Worm (Caenorhabditis elegans) whole organism, L2 larva: ENCODE data around the gene puf-6.
"Not testable (repeated sequence)": the region's sequence is repeated elsewhere in the genome, so short reads cannot be mapped to it uniquely, and the experiment has no call there.

Source experiments
- C34F6.9 ChIP-seq: fragments of 150-350 bp; optimal IDR thresholded peaks from 2 replicates; lab custom pipeline; 2014; ENCODE audit warnings: missing biosample characterization, missing genetic modification characterization
- F13H6.1 ChIP-seq: sonication (generic microtip); optimal IDR thresholded peaks from 2 replicates; lab custom pipeline; 2016; ENCODE audit warnings: missing genetic modification characterization, missing compliant biosample characterization
- Y55F3AM.14 ChIP-seq: fragments of 200-800 bp; sonication (Bioruptor generic); optimal IDR thresholded peaks from 2 replicates; lab custom pipeline; 2018; ENCODE audit warnings: mild to moderate bottlenecking, missing genetic modification characterization, missing compliant biosample characterization
- ZK546.5 ChIP-seq: sonication (generic microtip); optimal IDR thresholded peaks from 2 replicates; lab custom pipeline; 2017; ENCODE audit warnings: missing biosample characterization, missing genetic modification characterization
- alr-1 ChIP-seq: fragments of 150-350 bp; optimal IDR thresholded peaks from 2 replicates; lab custom pipeline; 2014; ENCODE audit warnings: missing biosample characterization, missing genetic modification characterization
- ama-1 ChIP-seq: fragments of 150-350 bp; optimal IDR thresholded peaks from 2 replicates; lab custom pipeline; 2018; ENCODE audit warnings: inconsistent platforms
- blmp-1 ChIP-seq: sonication (generic microtip); optimal IDR thresholded peaks from 2 replicates; lab custom pipeline; 2017; ENCODE audit warnings: missing genetic modification characterization, mild to moderate bottlenecking, missing compliant biosample characterization, antibody characterized with exemption, moderate library complexity; ENCODE audit not compliant: insufficient read depth
- ceh-16 ChIP-seq: fragments of 150-350 bp; optimal IDR thresholded peaks from 2 replicates; lab custom pipeline; 2014; ENCODE audit warnings: missing biosample characterization, missing genetic modification characterization
- crh-2 ChIP-seq: sonication (generic microtip); optimal IDR thresholded peaks from 2 replicates; lab custom pipeline; 2017; ENCODE audit warnings: missing biosample characterization, missing genetic modification characterization
- dmd-4 ChIP-seq: sonication (generic microtip); optimal IDR thresholded peaks from 2 replicates; lab custom pipeline; 2017; ENCODE audit warnings: missing biosample characterization, missing genetic modification characterization
- egl-27 ChIP-seq: sonication (generic microtip); optimal IDR thresholded peaks from 3 replicates; lab custom pipeline; 2017; ENCODE audit warnings: missing biosample characterization, missing genetic modification reagents, missing genetic modification characterization
- elt-1 ChIP-seq: fragments of 150-350 bp; optimal IDR thresholded peaks from 2 replicates; lab custom pipeline; 2014; ENCODE audit warnings: missing biosample characterization, missing genetic modification characterization
- elt-3 ChIP-seq: sonication (generic microtip); optimal IDR thresholded peaks from 2 replicates; lab custom pipeline; 2017; ENCODE audit warnings: missing biosample characterization, missing genetic modification characterization
- gmeb-1 ChIP-seq: fragments of 150-350 bp; optimal IDR thresholded peaks from 2 replicates; lab custom pipeline; 2014; ENCODE audit warnings: missing biosample characterization, missing genetic modification characterization
- lin-11 ChIP-seq: fragments of 150-350 bp; sonication (generic microtip); optimal IDR thresholded peaks from 2 replicates; lab custom pipeline; 2014; ENCODE audit warnings: missing biosample characterization, missing genetic modification characterization, inconsistent platforms, mixed read lengths
- lsy-2 ChIP-seq, 2 experiments: fragments of 150-350 bp in 1 of 2; sonication (generic microtip) in 1 of 2; optimal IDR thresholded peaks; 2 replicates each; lab custom pipeline; 2014 to 2017; ENCODE audit warnings: missing biosample characterization in 2 of 2, missing genetic modification characterization in 2 of 2
- mbf-1 ChIP-seq: sonication (generic microtip); optimal IDR thresholded peaks from 2 replicates; lab custom pipeline; 2017; ENCODE audit warnings: missing biosample characterization, missing genetic modification characterization
- mdl-1 ChIP-seq, 2 experiments: fragments of 150-350 bp in 1 of 2; sonication (generic microtip) in 1 of 2; optimal IDR thresholded peaks; 2 replicates each; lab custom pipeline; 2017; ENCODE audit warnings: missing biosample characterization in 2 of 2, missing genetic modification characterization in 2 of 2
- nhr-11 ChIP-seq: fragments of 150-350 bp; optimal IDR thresholded peaks from 2 replicates; lab custom pipeline; 2014; ENCODE audit warnings: missing biosample characterization, missing genetic modification characterization
- nhr-129 ChIP-seq: fragments of 150-350 bp; optimal IDR thresholded peaks from 2 replicates; lab custom pipeline; 2014; ENCODE audit warnings: missing biosample characterization, missing genetic modification characterization
- nhr-21 ChIP-seq: fragments of 150-350 bp; optimal IDR thresholded peaks from 2 replicates; lab custom pipeline; 2014; ENCODE audit warnings: missing biosample characterization, missing genetic modification characterization
- nhr-237 ChIP-seq: fragments of 150-350 bp; optimal IDR thresholded peaks from 2 replicates; lab custom pipeline; 2014; ENCODE audit warnings: missing biosample characterization, missing genetic modification characterization
- nhr-25 ChIP-seq: fragments of 150-350 bp; sonication (generic microtip); optimal IDR thresholded peaks from 3 replicates; lab custom pipeline; 2014; ENCODE audit warnings: missing biosample characterization, missing genetic modification characterization
- nhr-6 ChIP-seq: fragments of 150-350 bp; optimal IDR thresholded peaks from 2 replicates; lab custom pipeline; 2014; ENCODE audit warnings: missing biosample characterization, missing genetic modification characterization
- nhr-77 ChIP-seq: fragments of 150-350 bp; optimal IDR thresholded peaks from 2 replicates; lab custom pipeline; 2014; ENCODE audit warnings: missing biosample characterization, missing genetic modification characterization
- skn-1 ChIP-seq: sonication (generic microtip); optimal IDR thresholded peaks from 2 replicates; lab custom pipeline; 2017; ENCODE audit warnings: missing biosample characterization, missing genetic modification characterization
- sma-3 ChIP-seq: sonication (generic microtip); optimal IDR thresholded peaks from 2 replicates; lab custom pipeline; 2016; ENCODE audit warnings: missing genetic modification reagents, missing genetic modification characterization, missing compliant biosample characterization
- sma-9 ChIP-seq, 2 experiments: fragments of 150-350 bp in 1 of 2; sonication (generic microtip) in 1 of 2; optimal IDR thresholded peaks; 2 replicates each; lab custom pipeline; 2014 to 2016; ENCODE audit warnings: missing genetic modification characterization in 2 of 2, mild to moderate bottlenecking in 1 of 2, missing biosample characterization in 1 of 2, missing compliant biosample characterization in 1 of 2, missing genetic modification reagents in 1 of 2, moderate library complexity in 1 of 2
- snpc-4 ChIP-seq: fragments of 150-350 bp; optimal IDR thresholded peaks from 2 replicates; lab custom pipeline; 2014; ENCODE audit warnings: missing biosample characterization, missing genetic modification characterization
- unc-39 ChIP-seq: fragments of 150-350 bp; optimal IDR thresholded peaks from 2 replicates; lab custom pipeline; 2014; ENCODE audit warnings: missing biosample characterization, missing genetic modification characterization
- unc-55 ChIP-seq: fragments of 150-350 bp; sonication (generic microtip); optimal IDR thresholded peaks from 3 replicates; lab custom pipeline; 2014; ENCODE audit warnings: missing biosample characterization, missing genetic modification reagents, missing genetic modification characterization
- unc-62 ChIP-seq: fragments of 150-350 bp; optimal IDR thresholded peaks from 2 replicates; lab custom pipeline; 2014; ENCODE audit warnings: missing biosample characterization, missing genetic modification reagents, missing genetic modification characterization
- zag-1 ChIP-seq: fragments of 150-350 bp; optimal IDR thresholded peaks from 2 replicates; lab custom pipeline; 2014; ENCODE audit warnings: missing biosample characterization, missing genetic modification characterization
- ztf-1 ChIP-seq: fragments of 200-800 bp; sonication (Bioruptor generic); conservative IDR thresholded peaks from 2 replicates; pipeline ENCODE4 v1.3.6; 2022; ENCODE audit warnings: missing genetic modification characterization, missing compliant biosample characterization
- ztf-11 ChIP-seq: sonication (generic microtip); optimal IDR thresholded peaks from 2 replicates; lab custom pipeline; 2017; ENCODE audit warnings: missing biosample characterization, missing genetic modification characterization
- ztf-4 ChIP-seq: fragments of 150-350 bp; optimal IDR thresholded peaks from 2 replicates; lab custom pipeline; 2014; ENCODE audit warnings: missing biosample characterization, missing genetic modification characterization

puf-6 gene

DNA sequence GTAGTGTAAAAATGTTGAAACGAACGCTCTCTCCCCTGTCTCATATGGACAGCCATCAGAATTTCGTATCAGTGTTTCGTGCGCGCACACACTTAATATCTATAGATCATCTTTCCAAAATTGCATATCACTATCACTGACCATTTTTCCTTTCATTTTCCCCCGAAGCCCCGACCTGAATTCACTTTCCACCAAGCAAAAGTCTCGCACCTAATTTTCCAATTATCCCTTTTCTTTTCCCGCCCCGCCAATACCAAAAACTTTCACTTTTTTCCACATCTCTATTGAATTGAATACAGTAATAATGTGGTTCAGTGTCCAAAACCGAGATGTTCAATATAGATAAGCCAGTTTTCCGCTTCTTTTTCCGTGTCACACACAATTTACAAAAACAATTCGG is 10.2 kb upstream of the puf-6 start:
- no peak for TF ChIP-seq ztf-4 (tag; lab: Kevin White, UChicago)
- TF ChIP-seq blmp-1 (tag; lab: Kevin White, UChicago) = peak; percentile 52

DNA sequence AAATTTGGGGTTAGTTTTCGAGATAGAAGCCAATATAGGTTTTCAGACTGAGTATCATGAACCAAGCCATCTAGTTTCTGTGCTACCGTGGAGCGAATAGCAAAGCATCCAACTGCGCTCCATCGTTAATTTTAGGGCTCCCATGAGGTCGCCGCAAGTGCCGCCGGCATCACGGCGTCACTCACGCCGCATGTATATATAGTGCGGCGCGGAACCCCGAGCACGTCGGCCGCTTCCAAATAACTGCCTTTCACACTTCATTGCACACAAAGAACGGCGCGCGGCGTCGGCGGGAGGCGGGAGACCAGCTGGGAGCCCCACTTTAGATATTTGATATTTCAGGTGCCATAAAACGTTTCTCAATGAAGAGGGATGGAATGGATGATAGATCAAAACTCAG is 6.8 kb upstream of the puf-6 start:
- TF ChIP-seq snpc-4 (tag; lab: Kevin White, UChicago) (peak; percentile 41), unc-39 (tag; lab: Kevin White, UChicago) (no peak)

DNA sequence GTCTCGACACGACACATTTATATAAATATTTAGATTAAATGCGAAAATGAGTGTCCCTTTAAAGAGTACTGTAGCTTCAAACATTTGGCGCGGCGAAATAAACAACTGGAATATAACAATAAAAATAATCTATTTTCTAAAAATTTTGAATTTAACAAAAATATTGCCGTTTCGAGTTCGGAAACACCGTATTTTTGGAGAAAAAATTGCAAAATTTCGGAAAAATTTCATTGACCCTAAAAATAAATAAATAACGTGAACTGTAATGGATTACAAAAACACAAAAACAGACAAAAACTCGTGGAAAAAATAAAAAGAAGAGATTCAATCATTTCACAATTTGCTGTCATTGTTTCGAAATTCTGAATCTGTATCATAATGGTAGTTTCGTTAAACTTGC is 4.4 kb upstream of the puf-6 start, which contains the start of gene F42G4.2:
TSS of gene F42G4.2 (plus strand) at position 301 of the 400 bp plus-strand sequence.
- not testable (repeated sequence) for TF ChIP-seq zag-1, F13H6.1, unc-39 (tag; lab: Kevin White, UChicago)

DNA sequence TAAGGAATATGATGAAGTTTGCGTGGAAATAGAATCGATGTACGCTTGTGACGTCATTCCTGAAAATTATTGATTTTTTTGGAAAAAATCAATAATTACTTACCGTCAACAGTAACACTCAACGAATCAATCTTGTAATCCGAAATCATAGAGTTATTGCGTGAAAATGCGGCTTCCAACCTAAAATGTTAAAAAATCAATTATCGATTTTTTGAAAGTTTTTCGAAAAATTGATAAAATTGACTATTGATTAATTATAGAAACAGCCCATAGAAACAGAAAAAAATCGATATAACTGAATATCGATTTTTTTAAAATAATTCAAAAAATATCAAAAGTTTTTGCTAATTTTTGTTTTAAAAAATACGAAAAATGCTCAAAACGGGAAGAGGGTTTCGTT is 3.9 kb upstream of the puf-6 start, which contains the start of gene F42G4.7:
TSS of gene F42G4.7 (minus strand) at position 185 of the 400 bp plus-strand sequence.
- not testable (repeated sequence) for TF ChIP-seq unc-39, elt-3, egl-27 (tag; lab: Kevin White, UChicago)

DNA sequence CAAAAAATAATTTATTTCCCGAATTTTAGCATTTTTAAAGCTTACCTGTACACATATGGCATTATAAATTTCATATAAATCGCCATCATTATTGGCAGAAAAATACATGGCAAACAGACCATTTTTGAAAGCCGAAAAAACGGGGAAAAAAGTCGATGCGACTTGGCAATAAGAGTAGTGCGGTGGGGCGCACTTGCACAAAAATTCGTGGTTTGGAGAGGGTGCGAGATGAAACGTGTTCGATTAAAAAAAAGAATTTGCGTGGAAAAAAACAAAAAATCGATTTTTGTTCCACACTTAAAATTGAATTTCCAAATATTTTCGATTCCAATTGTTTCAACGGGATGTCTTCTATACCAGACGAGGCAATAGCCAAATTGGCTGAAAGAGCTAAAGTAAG is 6.5 kb downstream of the puf-6 start, which contains the start of gene F18A11.3:
TSS of gene F18A11.3 (minus strand) at position 125 of the 400 bp plus-strand sequence.
- TF ChIP-seq sma-3 (GFP tag; lab: Kevin White, UChicago) (no peak), blmp-1 (tag; lab: Kevin White, UChicago) (no peak), C34F6.9 (peak; percentile 57), sma-9 (GFP tag; optimal IDR thresholded peaks at IDR 0.05; lab: Kevin White, UChicago) (no peak), sma-9 (tag; optimal IDR thresholded peaks at IDR 0.05; lab: Kevin White, UChicago) (no peak), gmeb-1 (no peak), unc-55 (GFP tag; lab: Kevin White, UChicago) (peak; percentile 6), dmd-4 (no peak), unc-62 (no peak), ZK546.5 (tag; lab: Kevin White, UChicago) (no peak), crh-2 (tag; lab: Kevin White, UChicago) (peak; percentile 45), lsy-2 (tag; optimal IDR thresholded peaks at IDR 0.05; lab: Kevin White, UChicago) (peak in 1 of 2 experiments; percentile 28), mdl-1 (tag; optimal IDR thresholded peaks at IDR 0.05; lab: Kevin White, UChicago) (no peak), lin-11 (tag; lab: Kevin White, UChicago) (no peak), nhr-129 (peak; percentile 31)
- TF ChIP-seq, all 48 proteins: peak for 5

DNA sequence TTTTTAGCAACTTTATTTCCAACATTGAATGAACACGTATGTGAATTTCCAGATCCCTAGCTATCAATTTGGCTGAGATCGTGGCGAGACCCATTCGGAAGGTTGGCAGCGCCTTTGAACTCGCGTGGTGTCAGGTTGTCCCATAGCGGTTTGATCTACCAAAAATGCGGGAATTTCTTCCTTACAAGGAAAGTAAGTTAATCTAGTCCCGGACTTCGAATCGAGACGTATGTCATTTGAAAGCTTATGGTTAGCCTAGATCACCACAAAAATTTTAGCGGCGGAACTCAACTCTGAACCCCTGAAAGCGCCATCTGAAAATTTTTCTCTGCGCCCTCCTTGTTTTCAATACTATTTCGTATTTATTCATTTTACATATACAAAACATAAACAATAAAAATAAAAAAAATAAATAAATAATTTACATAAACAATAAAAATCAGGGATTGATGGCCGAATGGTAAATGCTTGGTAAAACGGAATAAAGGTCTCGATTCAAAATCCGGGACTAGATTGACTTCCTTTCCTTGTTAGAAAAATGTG is 11.5 kb downstream of the puf-6 start, which contains the start of gene F18A11.2:
TSS of gene F18A11.2 (plus strand) at position 51 of the 543 bp plus-strand sequence.
- not testable (repeated sequence) for TF ChIP-seq ceh-16 (tag; lab: Kevin White, UChicago); Y55F3AM.14 (GFP tag; lab: Kevin White, UChicago); nhr-237 (tag; lab: Kevin White, UChicago)

DNA sequence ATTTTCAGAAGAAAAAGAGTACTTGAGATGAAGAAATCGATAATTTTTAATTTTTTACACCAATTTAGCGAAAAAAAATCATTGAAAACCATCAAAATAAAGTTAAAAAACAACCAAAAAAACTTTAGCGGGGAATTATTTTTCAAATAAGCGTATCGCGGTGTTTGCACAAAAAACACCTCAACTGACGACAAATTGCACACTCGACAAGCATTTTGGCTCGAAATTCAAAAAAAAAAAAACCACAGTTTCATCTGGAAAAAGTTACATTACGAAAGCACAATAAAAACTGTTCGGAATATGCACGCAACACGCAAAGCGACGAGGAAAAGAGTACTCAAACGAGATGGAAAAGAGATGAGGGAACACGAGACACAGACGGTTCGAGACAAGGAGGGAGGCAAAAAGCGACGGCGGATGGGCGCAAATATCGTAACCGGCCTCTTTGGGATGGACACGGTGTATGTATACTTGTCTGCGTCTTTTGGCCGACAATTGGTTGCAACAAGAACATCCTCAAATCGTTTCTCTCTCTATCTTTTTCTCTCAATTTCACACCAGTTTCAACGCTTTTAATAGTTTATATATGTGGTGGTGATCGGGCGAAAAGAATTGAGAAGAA is 12.6 kb downstream of the puf-6 start:
- peak in 1 of 2 experiments; percentile 6 for TF ChIP-seq mdl-1 (tag; optimal IDR thresholded peaks at IDR 0.05; lab: Kevin White, UChicago)
- peak; percentile 44 for TF ChIP-seq unc-55 (GFP tag; lab: Kevin White, UChicago)
- no peak for TF ChIP-seq nhr-237 (tag; lab: Kevin White, UChicago)
- TF ChIP-seq alr-1 (tag; lab: Kevin White, UChicago) = no peak
- TF ChIP-seq mbf-1 (tag; lab: Kevin White, UChicago) = no peak
- peak; percentile 20 for TF ChIP-seq skn-1 (tag; lab: Kevin White, UChicago)
- TF ChIP-seq nhr-6 (tag; lab: Kevin White, UChicago) = no peak
- peak; percentile 46 for TF ChIP-seq nhr-21 (tag; lab: Kevin White, UChicago)
- peak; percentile 58 for TF ChIP-seq C34F6.9
- no peak for TF ChIP-seq elt-1 (tag; lab: Kevin White, UChicago)
- no peak for TF ChIP-seq ztf-11 (tag; lab: Kevin White, UChicago)
- no peak for TF ChIP-seq snpc-4 (tag; lab: Kevin White, UChicago)
- no peak for TF ChIP-seq unc-39 (tag; lab: Kevin White, UChicago)
- TF ChIP-seq Y55F3AM.14 (GFP tag; lab: Kevin White, UChicago) = no peak
- peak in 1 of 2 experiments; percentile 65 for TF ChIP-seq lsy-2 (tag; optimal IDR thresholded peaks at IDR 0.05; lab: Kevin White, UChicago)
- no peak for TF ChIP-seq nhr-77 (tag; lab: Kevin White, UChicago)
- TF ChIP-seq nhr-25 (tag; lab: Kevin White, UChicago) = peak; percentile 74
- peak; percentile 35 for TF ChIP-seq sma-3 (GFP tag; lab: Kevin White, UChicago)
- peak; percentile 85 for TF ChIP-seq F13H6.1 (tag; lab: Kevin White, UChicago)
- TF ChIP-seq ztf-1 = no peak
- TF ChIP-seq egl-27 (tag; lab: Kevin White, UChicago) = peak; percentile 12
- TF ChIP-seq crh-2 (tag; lab: Kevin White, UChicago) = peak; percentile 64
- TF ChIP-seq zag-1 (tag; lab: Kevin White, UChicago) = no peak
- TF ChIP-seq nhr-11 (tag; lab: Kevin White, UChicago) = no peak
- no peak for TF ChIP-seq ama-1
